Worm (Caenorhabditis elegans) whole organism, young adult: ENCODE measurements around the gene lin-54.

ENCODE experiments used
- B0019.2 ChIP-seq: fragments of 200-800 bp; sonication (Bioruptor generic); conservative IDR thresholded peaks from 2 replicates; pipeline ENCODE4 v1.3.6; 2022; ENCODE audit warnings: missing genetic modification reagents, missing genetic modification characterization, missing compliant biosample characterization
- B0261.1 ChIP-seq: sonication (generic microtip); optimal IDR thresholded peaks from 2 replicates; lab custom pipeline; 2016; ENCODE audit warnings: mild to moderate bottlenecking, missing genetic modification characterization, moderate library complexity, missing compliant biosample characterization
- D2030.7 ChIP-seq: fragments of 200-800 bp; sonication (Bioruptor generic); IDR thresholded peaks from 2 replicates; pipeline ENCODE4 v1.3.6; 2022; ENCODE audit warnings: missing genetic modification reagents, missing genetic modification characterization, missing compliant biosample characterization
- F10E7.11 ChIP-seq: sonication (generic microtip); optimal IDR thresholded peaks from 2 replicates; lab custom pipeline; 2017; ENCODE audit warnings: mild to moderate bottlenecking, missing genetic modification characterization, moderate library complexity, missing compliant biosample characterization
- F37B4.10 ChIP-seq: fragments of 200-800 bp; sonication (Bioruptor generic); IDR thresholded peaks from 2 replicates; pipeline ENCODE4 v1.3.6; 2022; ENCODE audit warnings: missing genetic modification characterization, missing compliant biosample characterization
- F49E8.2 ChIP-seq: sonication (generic microtip); optimal IDR thresholded peaks from 3 replicates; lab custom pipeline; 2017; ENCODE audit warnings: missing genetic modification characterization, mild to moderate bottlenecking, missing compliant biosample characterization, antibody characterized with exemption, moderate library complexity; ENCODE audit not compliant: insufficient read depth
- T07F8.4 ChIP-seq: sonication (generic microtip); optimal IDR thresholded peaks from 2 replicates; lab custom pipeline; 2016; ENCODE audit warnings: mild to moderate bottlenecking, missing genetic modification characterization, moderate library complexity, missing compliant biosample characterization
- Y67H2A.10 ChIP-seq: fragments of 200-800 bp; sonication (Bioruptor generic); conservative IDR thresholded peaks from 2 replicates; pipeline ENCODE4 v1.3.6; 2022; ENCODE audit warnings: missing genetic modification reagents, missing genetic modification characterization, missing compliant biosample characterization
- Y95B8A.8 ChIP-seq: fragments of 200-800 bp; sonication (Bioruptor generic); IDR thresholded peaks from 2 replicates; pipeline ENCODE4 v1.3.6; 2022; ENCODE audit warnings: missing genetic modification reagents, missing genetic modification characterization, missing compliant biosample characterization
- aptf-3 ChIP-seq: fragments of 200-800 bp; sonication (Bioruptor generic); IDR thresholded peaks from 2 replicates; pipeline ENCODE4 v1.3.6; 2022; ENCODE audit warnings: missing genetic modification characterization, missing compliant biosample characterization
- bed-1 ChIP-seq: fragments of 200-800 bp; sonication (Bioruptor generic); IDR thresholded peaks from 2 replicates; pipeline ENCODE4 v1.3.6; 2022; ENCODE audit warnings: missing genetic modification reagents, missing genetic modification characterization, missing compliant biosample characterization
- cebp-2 ChIP-seq: fragments of 200-800 bp; sonication (Bioruptor generic); IDR thresholded peaks from 2 replicates; pipeline ENCODE4 v1.3.6; 2022; ENCODE audit warnings: missing genetic modification characterization, missing compliant biosample characterization
- ceh-58 ChIP-seq: fragments of 200-800 bp; sonication (Bioruptor generic); IDR thresholded peaks from 2 replicates; pipeline ENCODE4 v1.3.6; 2022; ENCODE audit warnings: missing genetic modification characterization, missing compliant biosample characterization
- ceh-79 ChIP-seq: sonication (generic microtip); optimal IDR thresholded peaks from 2 replicates; lab custom pipeline; 2017; ENCODE audit warnings: mild to moderate bottlenecking, missing genetic modification characterization, missing compliant biosample characterization
- dpl-1 ChIP-seq: fragments of 150-350 bp; optimal IDR thresholded peaks from 2 replicates; lab custom pipeline; 2014; ENCODE audit warnings: missing biosample characterization, missing genetic modification reagents, missing genetic modification characterization
- efl-1 ChIP-seq: fragments of 150-350 bp; optimal IDR thresholded peaks from 2 replicates; lab custom pipeline; 2014; ENCODE audit warnings: missing biosample characterization, missing genetic modification reagents, missing genetic modification characterization
- ets-4 ChIP-seq: fragments of 200-800 bp; sonication (Bioruptor generic); optimal IDR thresholded peaks from 2 replicates; lab custom pipeline; 2018; ENCODE audit warnings: mild to moderate bottlenecking, missing genetic modification characterization, missing compliant biosample characterization
- gei-17 ChIP-seq: fragments of 200-800 bp; sonication (Bioruptor generic); optimal IDR thresholded peaks from 2 replicates; lab custom pipeline; 2018; ENCODE audit warnings: mild to moderate bottlenecking, missing genetic modification characterization, missing compliant biosample characterization
- hmg-1.2 ChIP-seq: fragments of 200-800 bp; sonication (Bioruptor generic); IDR thresholded peaks from 2 replicates; pipeline ENCODE4 v1.3.6; 2022; ENCODE audit warnings: missing genetic modification reagents, missing genetic modification characterization, missing compliant biosample characterization
- lin-40 ChIP-seq: sonication (generic microtip); optimal IDR thresholded peaks from 2 replicates; lab custom pipeline; 2016; ENCODE audit warnings: missing genetic modification characterization, mild to moderate bottlenecking, missing compliant biosample characterization, missing genotype, missing genetic modification reagents
- lir-1 ChIP-seq: fragments of 200-800 bp; sonication (Bioruptor generic); conservative IDR thresholded peaks from 2 replicates; pipeline ENCODE4 v1.3.6; 2022; ENCODE audit warnings: missing genetic modification reagents, missing genetic modification characterization, missing compliant biosample characterization
- lsl-1 ChIP-seq: fragments of 200-800 bp; sonication (Bioruptor generic); optimal IDR thresholded peaks from 2 replicates; lab custom pipeline; 2018; ENCODE audit warnings: mild to moderate bottlenecking, missing genetic modification characterization, moderate library complexity, missing compliant biosample characterization
- madf-3 ChIP-seq: fragments of 200-800 bp; sonication (Bioruptor generic); IDR thresholded peaks from 2 replicates; pipeline ENCODE4 v1.3.6; 2022; ENCODE audit warnings: missing genetic modification reagents, missing genetic modification characterization, missing compliant biosample characterization
- madf-6 ChIP-seq: fragments of 200-800 bp; sonication (Bioruptor generic); IDR thresholded peaks from 2 replicates; pipeline ENCODE4 v1.3.6; 2022; ENCODE audit warnings: missing genetic modification reagents, missing genetic modification characterization, missing compliant biosample characterization
- madf-8 ChIP-seq: fragments of 200-800 bp; sonication (Bioruptor generic); conservative IDR thresholded peaks from 2 replicates; pipeline ENCODE4 v1.3.6; 2022; ENCODE audit warnings: missing genetic modification reagents, missing genetic modification characterization, missing compliant biosample characterization
- mcd-1 ChIP-seq: fragments of 200-800 bp; sonication (Bioruptor generic); IDR thresholded peaks from 2 replicates; pipeline ENCODE4 v1.3.6; 2022; ENCODE audit warnings: missing genetic modification reagents, missing genetic modification characterization, missing compliant biosample characterization
- nhr-27 ChIP-seq: fragments of 200-800 bp; sonication (Bioruptor generic); optimal IDR thresholded peaks from 2 replicates; lab custom pipeline; 2018; ENCODE audit warnings: mild to moderate bottlenecking, missing genetic modification characterization, moderate library complexity, missing compliant biosample characterization
- nhr-80 ChIP-seq: sonication (generic microtip); optimal IDR thresholded peaks from 2 replicates; lab custom pipeline; 2016; ENCODE audit warnings: missing genetic modification characterization, missing compliant biosample characterization
- sea-2 ChIP-seq: fragments of 200-800 bp; sonication (Bioruptor generic); IDR thresholded peaks from 2 replicates; pipeline ENCODE4 v1.3.6; 2022; ENCODE audit warnings: missing genetic modification characterization, missing compliant biosample characterization
- snpc-3.4 ChIP-seq: sonication (generic microtip); optimal IDR thresholded peaks from 2 replicates; lab custom pipeline; 2017; ENCODE audit warnings: missing genetic modification characterization, mild to moderate bottlenecking, missing compliant biosample characterization, antibody characterized with exemption, moderate library complexity, missing genotype, missing genetic modification reagents
- tbp1 ChIP-seq: fragments of 200-800 bp; sonication (Bioruptor generic); optimal IDR thresholded peaks from 2 replicates; lab custom pipeline; 2018; ENCODE audit warnings: mild to moderate bottlenecking, missing genetic modification characterization, missing compliant biosample characterization
- zfh-2 ChIP-seq: fragments of 200-800 bp; sonication (Bioruptor generic); conservative IDR thresholded peaks from 2 replicates; pipeline ENCODE4 v1.3.6; 2022; ENCODE audit warnings: missing genetic modification reagents, missing genetic modification characterization, missing compliant biosample characterization
- ztf-6 ChIP-seq: fragments of 200-800 bp; sonication (Bioruptor generic); IDR thresholded peaks from 2 replicates; pipeline ENCODE4 v1.3.6; 2022; ENCODE audit warnings: missing genetic modification reagents, missing genetic modification characterization, missing compliant biosample characterization

lin-54 gene

DNA sequence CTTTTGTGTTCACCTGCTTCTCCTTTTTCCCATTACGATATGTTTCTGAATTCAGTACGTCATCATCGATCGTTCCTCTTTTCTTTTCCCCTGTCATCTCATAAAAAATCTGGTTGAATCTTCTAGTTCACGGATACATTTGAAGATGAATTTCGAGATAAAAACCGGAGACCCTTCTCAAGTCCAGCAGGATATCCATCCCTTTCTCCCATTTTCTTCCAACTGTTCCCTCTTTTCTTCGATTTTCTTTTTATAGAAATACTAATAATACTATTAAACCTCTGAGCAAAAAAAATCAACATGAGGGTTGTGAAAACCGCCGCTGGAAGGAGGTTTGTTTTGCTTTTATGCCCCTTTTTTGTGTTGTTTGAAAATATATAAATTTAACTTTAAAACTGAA, 15.0 kb downstream of the lin-54 start, which contains the start of gene bus-12:
bus-12 (plus strand) TSS at position 301 of the 400 bp plus-strand sequence.
- TF ChIP-seq lir-1 (GFP tag; lab: Robert Waterston, UW) = no peak
- TF ChIP-seq tbp1 (GFP tag; lab: Kevin White, UChicago) = no peak
- TF ChIP-seq F10E7.11 = no peak
- TF ChIP-seq ets-4 (GFP tag; lab: Kevin White, UChicago) = no peak
- no peak for TF ChIP-seq Y95B8A.8 (GFP tag; lab: Robert Waterston, UW)
- no peak for TF ChIP-seq ztf-6 (GFP tag; lab: Robert Waterston, UW)
- no peak for TF ChIP-seq dpl-1 (GFP tag; lab: Kevin White, UChicago)
- no peak for TF ChIP-seq Y67H2A.10
- no peak for TF ChIP-seq aptf-3 (GFP tag; lab: Robert Waterston, UW)
- no peak for TF ChIP-seq madf-3 (GFP tag; lab: Robert Waterston, UW)
- no peak for TF ChIP-seq nhr-80 (tag; lab: Kevin White, UChicago)
- TF ChIP-seq efl-1 (GFP tag; lab: Kevin White, UChicago) = no peak
- no peak for TF ChIP-seq snpc-3.4 (tag; lab: Kevin White, UChicago)
- no peak for TF ChIP-seq F37B4.10
- no peak for TF ChIP-seq B0019.2 (GFP tag; lab: Robert Waterston, UW)
- TF ChIP-seq nhr-27 = no peak
- no peak for TF ChIP-seq madf-6 (GFP tag; lab: Robert Waterston, UW)
- no peak for TF ChIP-seq gei-17 (GFP tag; lab: Kevin White, UChicago)
- TF ChIP-seq lsl-1 (GFP tag; lab: Kevin White, UChicago) = no peak
- TF ChIP-seq, all 124 proteins: peak for 0

ce11 chrIV:13258872-13259271, 18.0 kb downstream of the lin-54 start, which contains the start of gene JC8.16:
JC8.16 (plus strand) TSS chrIV:13259172.
- TF ChIP-seq bed-1 (GFP tag; lab: Robert Waterston, UW) = no peak
- no peak for TF ChIP-seq sea-2 (GFP tag; lab: Robert Waterston, UW)
- no peak for TF ChIP-seq D2030.7
- TF ChIP-seq madf-3 (GFP tag; lab: Robert Waterston, UW) = no peak
- TF ChIP-seq T07F8.4 (tag; lab: Kevin White, UChicago) = no peak
- no peak for TF ChIP-seq madf-8 (GFP tag; lab: Robert Waterston, UW)
- TF ChIP-seq ceh-58 = no peak
- TF ChIP-seq lin-40 (tag; lab: Kevin White, UChicago) = no peak
- no peak for TF ChIP-seq dpl-1 (GFP tag; lab: Kevin White, UChicago)
- no peak for TF ChIP-seq B0261.1 (tag; lab: Kevin White, UChicago)
- TF ChIP-seq lir-1 (GFP tag; lab: Robert Waterston, UW) = no peak
- no peak for TF ChIP-seq ceh-79 (tag; lab: Kevin White, UChicago)
- TF ChIP-seq mcd-1 (GFP tag; lab: Robert Waterston, UW) = no peak

ce11 chrIV:13261778-13262177, 20.9 kb downstream of the lin-54 start:
- TF ChIP-seq ztf-6 (GFP tag; lab: Robert Waterston, UW) = no peak
- TF ChIP-seq cebp-2 (GFP tag; lab: Robert Waterston, UW) = 0 out of 2 replicates have a peak, but pooled peaks have one; percentile 62
- TF ChIP-seq zfh-2 (GFP tag; lab: Robert Waterston, UW) = peak; percentile 73
- TF ChIP-seq, all 124 proteins: peak for 2

ce11 chrIV:13262849-13263248, 22.0 kb downstream of the lin-54 start:
- peak; percentile 70 for TF ChIP-seq hmg-1.2 (GFP tag; lab: Robert Waterston, UW)
- peak; percentile 62 for TF ChIP-seq mcd-1 (GFP tag; lab: Robert Waterston, UW)
- TF ChIP-seq aptf-3 (GFP tag; lab: Robert Waterston, UW) = 0 out of 2 replicates have a peak, but pooled peaks have one; percentile 25

DNA sequence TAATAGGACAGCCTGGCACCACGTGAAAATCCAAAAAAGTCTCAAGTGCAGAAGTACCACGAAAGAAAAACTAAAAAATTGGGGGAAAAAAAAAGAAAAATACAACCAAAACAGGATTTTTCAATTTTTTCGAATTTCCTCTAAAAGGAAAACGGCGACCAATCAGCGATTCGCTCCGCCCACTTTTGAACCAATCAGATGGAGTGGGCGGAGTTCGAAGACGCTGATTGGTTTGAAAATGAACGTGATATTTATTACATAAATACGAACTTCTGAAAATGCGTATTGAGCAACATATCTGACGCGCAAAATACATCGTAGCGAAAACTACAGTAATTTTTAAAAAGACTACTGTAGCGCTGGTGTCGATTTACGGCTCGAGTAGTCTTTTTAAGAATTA, 27.5 kb downstream of the lin-54 start:
- no peak for TF ChIP-seq Y67H2A.10
- TF ChIP-seq F49E8.2 (tag; lab: Kevin White, UChicago) = no peak
- TF ChIP-seq D2030.7 = no peak
